Fruit fly (Drosophila melanogaster) whole organism, embryonic: Measurements from ENCODE around the gene CG32983.

ENCODE experiments used
- Atf-2 ChIP-seq: fragments of 200-800 bp; sonication (Bioruptor generic); optimal IDR thresholded peaks from 2 replicates; lab custom pipeline; 2016; ENCODE audit warnings: missing biosample characterization, missing genetic modification characterization
- B-H2 ChIP-seq: fragments of 200-800 bp; sonication (Bioruptor generic); optimal IDR thresholded peaks from 2 replicates; lab custom pipeline; 2018; ENCODE audit warnings: missing biosample characterization, mild to moderate bottlenecking, missing genetic modification characterization
- Bteb2 ChIP-seq: fragments of 200-800 bp; sonication (Bioruptor generic); optimal IDR thresholded peaks from 2 replicates; lab custom pipeline; 2016; ENCODE audit warnings: missing biosample characterization, missing genetic modification characterization
- CG11247 ChIP-seq: fragments of 200-800 bp; sonication (Bioruptor generic); IDR thresholded peaks from 2 replicates; pipeline ENCODE4 v1.3.6; 2022; ENCODE audit warnings: missing biosample characterization, missing genetic modification characterization
- CG11723 ChIP-seq: fragments of 200-800 bp; sonication (Bioruptor generic); optimal IDR thresholded peaks from 2 replicates; lab custom pipeline; 2017; ENCODE audit warnings: missing biosample characterization, mild to moderate bottlenecking, missing genetic modification characterization
- CG12942 ChIP-seq: fragments of 200-800 bp; sonication (Bioruptor generic); optimal IDR thresholded peaks from 3 replicates; lab custom pipeline; 2016; ENCODE audit warnings: missing biosample characterization, missing genetic modification characterization
- CG16863 ChIP-seq: fragments of 200-800 bp; sonication (Bioruptor generic); optimal IDR thresholded peaks from 3 replicates; lab custom pipeline; 2016; ENCODE audit warnings: missing biosample characterization, missing genetic modification characterization
- CG17328 ChIP-seq: fragments of 200-800 bp; sonication (Bioruptor generic); IDR thresholded peaks from 2 replicates; pipeline ENCODE4 v1.3.6; 2022; ENCODE audit warnings: missing biosample characterization, missing genetic modification characterization
- CG17385 ChIP-seq: fragments of 200-800 bp; sonication (Bioruptor generic); optimal IDR thresholded peaks from 3 replicates; lab custom pipeline; 2018; ENCODE audit warnings: missing biosample characterization, mild to moderate bottlenecking, missing genetic modification characterization
- CG18262 ChIP-seq: fragments of 200-800 bp; optimal IDR thresholded peaks from 3 replicates; lab custom pipeline; 2019; ENCODE audit warnings: missing biosample characterization, mild to moderate bottlenecking, missing genetic modification characterization, moderate library complexity
- CG2116 ChIP-seq: fragments of 200-800 bp; sonication (Bioruptor generic); optimal IDR thresholded peaks from 3 replicates; lab custom pipeline; 2018; ENCODE audit warnings: missing biosample characterization, mild to moderate bottlenecking, missing genetic modification characterization
- CG2889 ChIP-seq: fragments of 200-800 bp; sonication (Bioruptor generic); IDR thresholded peaks from 3 replicates; pipeline ENCODE4 v1.3.6; 2022; ENCODE audit warnings: missing biosample characterization, missing genetic modification characterization
- CG3281 ChIP-seq: fragments of 200-800 bp; sonication (Bioruptor generic); optimal IDR thresholded peaks from 3 replicates; lab custom pipeline; 2017; ENCODE audit warnings: missing biosample characterization, mild to moderate bottlenecking, missing genetic modification characterization
- CG33557 ChIP-seq: fragments of 200-800 bp; sonication (Bioruptor generic); optimal IDR thresholded peaks from 2 replicates; lab custom pipeline; 2019; ENCODE audit warnings: missing biosample characterization, mild to moderate bottlenecking, missing genetic modification characterization, moderate library complexity
- CG34422 ChIP-seq: fragments of 200-800 bp; sonication (Bioruptor generic); IDR thresholded peaks from 3 replicates; pipeline ENCODE4 v1.3.6; 2022; ENCODE audit warnings: missing biosample characterization, missing genetic modification characterization
- CG4854 ChIP-seq: fragments of 200-800 bp; sonication (Bioruptor generic); optimal IDR thresholded peaks from 2 replicates; lab custom pipeline; 2016; ENCODE audit warnings: missing biosample characterization, missing genetic modification characterization, inconsistent platforms
- CG5245 ChIP-seq: fragments of 200-800 bp; sonication (Bioruptor generic); optimal IDR thresholded peaks from 3 replicates; lab custom pipeline; 2016; ENCODE audit warnings: missing biosample characterization, missing genetic modification characterization
- CG7745 ChIP-seq: fragments of 200-800 bp; sonication (Bioruptor generic); optimal IDR thresholded peaks from 2 replicates; lab custom pipeline; 2018; ENCODE audit warnings: missing biosample characterization, mild to moderate bottlenecking, missing genetic modification characterization, moderate library complexity
- CG7839 ChIP-seq: fragments of 200-800 bp; sonication (Bioruptor generic); optimal IDR thresholded peaks from 3 replicates; lab custom pipeline; 2018; ENCODE audit warnings: missing biosample characterization, mild to moderate bottlenecking, missing genetic modification characterization, moderate library complexity
- CG7928 ChIP-seq: fragments of 200-800 bp; sonication (Bioruptor generic); optimal IDR thresholded peaks from 2 replicates; lab custom pipeline; 2017; ENCODE audit warnings: missing biosample characterization, mild to moderate bottlenecking, missing genetic modification characterization
- CG8281 ChIP-seq: fragments of 200-800 bp; sonication (Bioruptor generic); optimal IDR thresholded peaks from 2 replicates; lab custom pipeline; 2018; ENCODE audit warnings: missing biosample characterization, mild to moderate bottlenecking, missing genetic modification characterization, moderate library complexity
- CG9932 ChIP-seq: fragments of 200-800 bp; sonication (Bioruptor generic); IDR thresholded peaks from 2 replicates; pipeline ENCODE4 v1.3.6; 2022; ENCODE audit warnings: missing biosample characterization, missing genetic modification characterization
- Camta ChIP-seq: fragments of 200-800 bp; sonication (Bioruptor generic); optimal IDR thresholded peaks from 2 replicates; lab custom pipeline; 2016; ENCODE audit warnings: missing biosample characterization, missing genetic modification characterization
- Deaf1 ChIP-seq: fragments of 200-800 bp; optimal IDR thresholded peaks from 3 replicates; lab custom pipeline; 2019; ENCODE audit warnings: missing biosample characterization, mild to moderate bottlenecking, missing genetic modification characterization, moderate library complexity
- Dfd ChIP-seq, 2 experiments: fragments of >200 bp; optimal IDR thresholded peaks; 2 replicates each; lab custom pipeline; 2017; ENCODE audit warnings: missing biosample characterization in 2 of 2, missing genetic modification characterization in 2 of 2
- Dll ChIP-seq: fragments of 200-800 bp; sonication (Bioruptor generic); IDR thresholded peaks from 4 replicates; pipeline ENCODE4 v1.3.6; 2022; ENCODE audit warnings: missing biosample characterization, missing genetic modification characterization; ENCODE audit not compliant: partially characterized antibody
- Hey ChIP-seq: fragments of 200-800 bp; sonication (Bioruptor generic); optimal IDR thresholded peaks from 3 replicates; lab custom pipeline; 2018; ENCODE audit warnings: missing biosample characterization, mild to moderate bottlenecking, missing genetic modification characterization
- Mad ChIP-seq: fragments of 200-800 bp; sonication (Bioruptor generic); optimal IDR thresholded peaks from 2 replicates; lab custom pipeline; 2016; ENCODE audit warnings: missing biosample characterization, missing genetic modification characterization
- NC2α ChIP-seq: fragments of 200-800 bp; sonication (Bioruptor generic); optimal IDR thresholded peaks from 2 replicates; lab custom pipeline; 2016; ENCODE audit warnings: missing biosample characterization, missing genetic modification characterization
- PHDP ChIP-seq: fragments of 200-800 bp; sonication (Bioruptor generic); optimal IDR thresholded peaks from 3 replicates; lab custom pipeline; 2018; ENCODE audit warnings: missing biosample characterization, mild to moderate bottlenecking, missing genetic modification characterization, moderate library complexity
- Sox102F ChIP-seq: fragments of 200-800 bp; sonication (Bioruptor generic); optimal IDR thresholded peaks from 2 replicates; lab custom pipeline; 2018; ENCODE audit warnings: missing biosample characterization, mild to moderate bottlenecking, missing genetic modification characterization, moderate library complexity
- Sry-δ ChIP-seq: fragments of 200-800 bp; sonication (Bioruptor generic); optimal IDR thresholded peaks from 2 replicates; lab custom pipeline; 2016; ENCODE audit warnings: missing biosample characterization, missing genetic modification characterization
- Trl ChIP-seq, 3 experiments: fragments of >200 bp in 2 of 3; fragments of 200-800 bp in 1 of 3; sonication (Bioruptor generic) in 1 of 3; optimal IDR thresholded peaks; 2 replicates in 1 of 3; 3 replicates in 2 of 3; lab custom pipeline; 2016 to 2017; ENCODE audit warnings: missing biosample characterization in 1 of 3, missing genetic modification characterization in 1 of 3
- ato ChIP-seq: fragments of 200-800 bp; sonication (Bioruptor generic); IDR thresholded peaks from 2 replicates; pipeline ENCODE4 v1.3.6; 2022; ENCODE audit warnings: missing biosample characterization, missing genetic modification characterization; ENCODE audit not compliant: partially characterized antibody
- croc ChIP-seq: fragments of 200-800 bp; sonication (Bioruptor generic); conservative IDR thresholded peaks from 3 replicates; pipeline ENCODE4 v1.3.6; 2022; ENCODE audit warnings: missing biosample characterization, missing genetic modification characterization
- dmrt11E ChIP-seq: fragments of 200-800 bp; sonication (Bioruptor generic); optimal IDR thresholded peaks from 3 replicates; lab custom pipeline; 2018; ENCODE audit warnings: missing biosample characterization, mild to moderate bottlenecking, missing genetic modification characterization, moderate library complexity
- ewg ChIP-seq: fragments of 200-800 bp; sonication (Bioruptor generic); optimal IDR thresholded peaks from 3 replicates; lab custom pipeline; 2017; ENCODE audit warnings: mild to moderate bottlenecking, missing biosample characterization, missing genetic modification reagents, missing genetic modification characterization
- fd102C ChIP-seq: fragments of 200-800 bp; sonication (Bioruptor generic); optimal IDR thresholded peaks from 2 replicates; lab custom pipeline; 2018; ENCODE audit warnings: missing biosample characterization, mild to moderate bottlenecking, missing genetic modification characterization, moderate library complexity
- fd3F ChIP-seq: fragments of 200-800 bp; sonication (Bioruptor generic); optimal IDR thresholded peaks from 2 replicates; lab custom pipeline; 2018; ENCODE audit warnings: missing biosample characterization, mild to moderate bottlenecking, missing genetic modification characterization, moderate library complexity
- fd64A ChIP-seq: fragments of 200-800 bp; sonication (Bioruptor generic); optimal IDR thresholded peaks from 3 replicates; lab custom pipeline; 2018; ENCODE audit warnings: missing biosample characterization, mild to moderate bottlenecking, missing genetic modification characterization
- gcm2 ChIP-seq: fragments of 200-800 bp; sonication (Bioruptor generic); optimal IDR thresholded peaks from 2 replicates; lab custom pipeline; 2016; ENCODE audit warnings: missing biosample characterization, missing genetic modification characterization
- jing ChIP-seq: fragments of 200-800 bp; sonication (Bioruptor generic); optimal IDR thresholded peaks from 2 replicates; lab custom pipeline; 2018; ENCODE audit warnings: missing biosample characterization, mild to moderate bottlenecking, missing genetic modification characterization
- maf-S ChIP-seq: fragments of 200-800 bp; sonication (Bioruptor generic); optimal IDR thresholded peaks from 2 replicates; lab custom pipeline; 2016; ENCODE audit warnings: missing biosample characterization, missing genetic modification characterization
- nerfin-2 ChIP-seq: fragments of 200-800 bp; sonication (Bioruptor generic); IDR thresholded peaks from 2 replicates; pipeline ENCODE4 v1.3.6; 2022; ENCODE audit warnings: missing biosample characterization, missing genetic modification characterization; ENCODE audit not compliant: partially characterized antibody
- psq ChIP-seq: fragments of 200-800 bp; sonication (Bioruptor generic); optimal IDR thresholded peaks from 2 replicates; lab custom pipeline; 2017; ENCODE audit warnings: missing biosample characterization, missing genetic modification characterization
- scrt ChIP-seq: fragments of 200-800 bp; sonication (Bioruptor generic); optimal IDR thresholded peaks from 2 replicates; lab custom pipeline; 2018; ENCODE audit warnings: missing biosample characterization, mild to moderate bottlenecking, missing genetic modification characterization, moderate library complexity
- sd ChIP-seq: fragments of 200-800 bp; sonication (Bioruptor generic); optimal IDR thresholded peaks from 3 replicates; lab custom pipeline; 2018; ENCODE audit warnings: missing biosample characterization, mild to moderate bottlenecking, missing genetic modification characterization, moderate library complexity
- tup ChIP-seq: fragments of 200-800 bp; sonication (Bioruptor generic); optimal IDR thresholded peaks from 2 replicates; lab custom pipeline; 2016; ENCODE audit warnings: missing biosample characterization, mild to moderate bottlenecking, missing genetic modification characterization, moderate library complexity
- zen2 ChIP-seq: fragments of 200-800 bp; sonication (Bioruptor generic); IDR thresholded peaks from 3 replicates; pipeline ENCODE4 v1.3.6; 2022; ENCODE audit warnings: missing biosample characterization, missing genetic modification characterization; ENCODE audit not compliant: partially characterized antibody
- zfh1 ChIP-seq: fragments of 200-800 bp; sonication (Bioruptor generic); IDR thresholded peaks from 3 replicates; pipeline ENCODE4 v1.3.6; 2022; ENCODE audit warnings: missing biosample characterization, missing genetic modification characterization

Gene CG32983

DNA sequence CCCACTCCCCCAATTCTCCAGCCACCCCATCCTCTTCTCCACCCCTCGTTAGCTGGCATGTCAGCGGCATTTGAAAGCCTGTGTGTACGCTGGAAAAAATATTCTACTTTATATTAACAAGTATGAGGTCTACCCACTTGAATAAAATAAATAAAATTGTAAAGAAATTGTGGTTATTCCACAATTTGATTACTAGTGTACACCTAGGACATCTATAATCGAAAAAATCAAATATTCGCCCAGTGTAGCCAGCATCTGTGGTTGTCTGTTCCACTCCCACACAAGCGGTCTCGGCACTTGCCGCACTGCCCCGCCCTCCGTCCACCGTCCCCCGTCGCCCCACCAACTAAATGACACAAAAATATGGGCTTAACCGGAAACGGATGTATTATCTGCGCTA is 4.9 kb upstream of the CG32983 start (continued):
- TF ChIP-seq CG18262 (peak; percentile 85), CG4854 (GFP tag; lab: Kevin White, UChicago) (no peak), ato (GFP tag; lab: Robert Waterston, UW) (no peak), tup (GFP tag; lab: Kevin White, UChicago) (peak; percentile 15), Sox102F (GFP tag; lab: Kevin White, UChicago) (peak; percentile 73), fd64A (peak; percentile 57), zen2 (no peak), CG5245 (GFP tag; lab: Kevin White, UChicago) (peak; percentile 78), Sry-δ (GFP tag; lab: Kevin White, UChicago) (no peak), CG34422 (GFP tag; lab: Robert Waterston, UW) (peak; percentile 67; the same call in 2 of the 3 replicates), PHDP (tag; lab: Kevin White, UChicago) (peak; percentile 56), jing (GFP tag; lab: Kevin White, UChicago) (peak; percentile 28), CG9932 (GFP tag; lab: Robert Waterston, UW) (no peak), CG7839 (tag; lab: Kevin White, UChicago) (peak; percentile 71), CG11247 (peak; percentile 35; the same call in 1 of the 2 replicates), ewg (peak; percentile 51), CG7745 (tag; lab: Kevin White, UChicago) (no peak), CG33557 (GFP tag; lab: Kevin White, UChicago) (peak; percentile 65), dmrt11E (tag; lab: Kevin White, UChicago) (peak; percentile 84), zfh1 (GFP tag; lab: Robert Waterston, UW) (peak; percentile 83), gcm2 (GFP tag; lab: Kevin White, UChicago) (no peak), croc (peak; percentile 82), Mad (GFP tag; lab: Kevin White, UChicago) (no peak), NC2α (GFP tag; lab: Kevin White, UChicago) (no peak), Trl (optimal IDR thresholded peaks at IDR 0.05; lab: Kevin White, UChicago) (no peak), Trl (GFP tag; optimal IDR thresholded peaks at IDR 0.05; lab: Kevin White, UChicago) (peak; percentile 54), Bteb2 (GFP tag; lab: Kevin White, UChicago) (no peak), CG16863 (GFP tag; lab: Kevin White, UChicago) (no peak), fd102C (GFP tag; lab: Kevin White, UChicago) (no peak), CG12942 (GFP tag; lab: Kevin White, UChicago) (peak; percentile 27), Dll (GFP tag; lab: Robert Waterston, UW) (no peak), CG11723 (GFP tag; lab: Kevin White, UChicago) (peak; percentile 10), sd (tag; lab: Kevin White, UChicago) (no peak), CG17385 (GFP tag; lab: Kevin White, UChicago) (peak; percentile 38), Deaf1 (no peak), Atf-2 (no peak), CG2116 (no peak), scrt (peak; percentile 44), CG17328 (GFP tag; lab: Robert Waterston, UW) (peak; percentile 73), nerfin-2 (GFP tag; lab: Robert Waterston, UW) (no peak), CG8281 (tag; lab: Kevin White, UChicago) (peak; percentile 34), Camta (GFP tag; lab: Kevin White, UChicago) (no peak), CG7928 (GFP tag; lab: Kevin White, UChicago) (no peak), Hey (tag; lab: Kevin White, UChicago) (no peak), psq (no peak), maf-S (GFP tag; lab: Kevin White, UChicago) (no peak), Dfd (GFP tag; optimal IDR thresholded peaks at IDR 0.05; lab: Kevin White, UChicago) (no peak), B-H2 (GFP tag; lab: Kevin White, UChicago) (no peak), CG2889 (GFP tag; lab: Robert Waterston, UW) (peak; percentile 21; the same call in 1 of the 3 replicates), fd3F (no peak), CG3281 (GFP tag; lab: Kevin White, UChicago) (peak; percentile 27)
